Worm (Caenorhabditis elegans): ENCODE data around the gene ran-5.

- no peak for TF ChIP-seq fkh-10 (GFP tag; optimal IDR thresholded peaks at IDR 0.05)
- TF ChIP-seq unc-86 (tag; optimal IDR thresholded peaks at IDR 0.05) = peak; percentile 34
- TF ChIP-seq fkh-8 (tag; optimal IDR thresholded peaks at IDR 0.05) = peak; percentile 53
- TF ChIP-seq C34B4.2 (tag; optimal IDR thresholded peaks at IDR 0.05) = no peak
Observed at ce11 chrII:6097441-6097840, 49.5 kb downstream of the ran-5 start, which contains the start of the genes tpp-2 and rbbp-5.
